Fruit fly (Drosophila melanogaster) whole organism, wandering third instar larva: ENCODE measurements around the gene mud.

Source experiments
- Abd-B ChIP-seq: fragments of >200 bp; optimal IDR thresholded peaks from 2 replicates; lab custom pipeline; 2017; ENCODE audit warnings: missing biosample characterization, missing genetic modification characterization
- CG32264 ChIP-seq: fragments of 200-800 bp; sonication (Bioruptor generic); optimal IDR thresholded peaks from 2 replicates; lab custom pipeline; 2016; ENCODE audit warnings: missing biosample characterization, missing genetic modification characterization
- CG9705 ChIP-seq: fragments of 200-800 bp; sonication (Bioruptor generic); optimal IDR thresholded peaks from 2 replicates; lab custom pipeline; 2018; ENCODE audit warnings: missing biosample characterization, mild to moderate bottlenecking, missing genetic modification characterization
- CrebA ChIP-seq: fragments of 200-800 bp; sonication (Bioruptor generic); optimal IDR thresholded peaks from 2 replicates; lab custom pipeline; 2016; ENCODE audit warnings: missing biosample characterization, mild to moderate bottlenecking, missing genetic modification characterization, borderline replicate concordance
- Dfd ChIP-seq: fragments of >200 bp; optimal IDR thresholded peaks from 2 replicates; lab custom pipeline; 2017; ENCODE audit warnings: missing biosample characterization, missing genetic modification characterization
- Dif ChIP-seq: fragments of 200-275, 200-300 bp; sonication (Bioruptor generic); optimal IDR thresholded peaks from 2 replicates; lab custom pipeline; 2018; ENCODE audit warnings: missing biosample characterization, missing genetic modification characterization; ENCODE audit not compliant: partially characterized antibody
- GATAd ChIP-seq: sonication (Bioruptor generic); optimal IDR thresholded peaks from 2 replicates; lab custom pipeline; 2016; ENCODE audit warnings: missing biosample characterization, missing genetic modification characterization
- HLH106 ChIP-seq: fragments of 200-800 bp; optimal IDR thresholded peaks from 3 replicates; lab custom pipeline; 2019; ENCODE audit warnings: missing biosample characterization, mild to moderate bottlenecking, missing genetic modification characterization, moderate library complexity
- Hnf4 ChIP-seq: fragments of 200-800 bp; sonication (Bioruptor generic); optimal IDR thresholded peaks from 2 replicates; lab custom pipeline; 2016; ENCODE audit warnings: missing biosample characterization, mild to moderate bottlenecking, missing genetic modification characterization
- Hr78 ChIP-seq: fragments of >200 bp; optimal IDR thresholded peaks from 2 replicates; lab custom pipeline; 2017; ENCODE audit warnings: missing biosample characterization, missing genetic modification characterization
- Hr83 ChIP-seq: fragments of 200-300 bp; sonication (Bioruptor generic); optimal IDR thresholded peaks from 2 replicates; lab custom pipeline; 2016; ENCODE audit warnings: missing biosample characterization, mild to moderate bottlenecking, missing genetic modification characterization, moderate library complexity; ENCODE audit not compliant: poor library complexity, severe bottlenecking
- Jra ChIP-seq: sonication (Bioruptor generic); optimal IDR thresholded peaks from 2 replicates; lab custom pipeline; 2016; ENCODE audit warnings: missing biosample characterization, missing genetic modification characterization
- Mio ChIP-seq: sonication (Bioruptor generic); optimal IDR thresholded peaks from 2 replicates; lab custom pipeline; 2016; ENCODE audit warnings: missing biosample characterization, missing genetic modification characterization
- Myc ChIP-seq: fragments of >200 bp; optimal IDR thresholded peaks from 2 replicates; lab custom pipeline; 2017
- N ChIP-seq: fragments of >200 bp; optimal IDR thresholded peaks from 2 replicates; lab custom pipeline; 2018; ENCODE audit warnings: missing biosample characterization, missing external identifiers, missing genetic modification characterization
- OdsH ChIP-seq: fragments of 200-800 bp; sonication (Bioruptor generic); optimal IDR thresholded peaks from 2 replicates; lab custom pipeline; 2016; ENCODE audit warnings: missing biosample characterization, mild to moderate bottlenecking, missing genetic modification characterization
- Rel ChIP-seq, 2 experiments: fragments of 200-800 bp; sonication (Bioruptor generic) in 1 of 2; optimal IDR thresholded peaks; 2 replicates in 1 of 2; 3 replicates in 1 of 2; lab custom pipeline; 2016 to 2019; ENCODE audit warnings: mild to moderate bottlenecking in 2 of 2, missing biosample characterization in 2 of 2, missing genetic modification characterization in 2 of 2, moderate library complexity in 1 of 2
- Sp1 ChIP-seq: fragments of 200-800 bp; sonication (Bioruptor generic); optimal IDR thresholded peaks from 3 replicates; lab custom pipeline; 2019; ENCODE audit warnings: missing biosample characterization, mild to moderate bottlenecking, missing genetic modification characterization, moderate library complexity
- Vsx2 ChIP-seq: fragments of 200-300, 225-300 bp; sonication (Bioruptor generic); optimal IDR thresholded peaks from 2 replicates; lab custom pipeline; 2018; ENCODE audit warnings: missing biosample characterization, missing genetic modification characterization; ENCODE audit not compliant: partially characterized antibody
- br ChIP-seq: fragments of 200-800 bp; sonication (Bioruptor generic); optimal IDR thresholded peaks from 2 replicates; lab custom pipeline; 2016; ENCODE audit warnings: missing biosample characterization, missing genetic modification characterization
- brk ChIP-seq: fragments of 200-800 bp; sonication (Bioruptor generic); optimal IDR thresholded peaks from 2 replicates; lab custom pipeline; 2016; ENCODE audit warnings: missing biosample characterization, mild to moderate bottlenecking, missing genetic modification characterization
- dl ChIP-seq, 2 experiments: fragments of 175-275, 200-275 bp in 1 of 2; fragments of 200-275 bp in 1 of 2; sonication (Bioruptor generic); optimal IDR thresholded peaks; lab custom pipeline; 2018; ENCODE audit warnings: mild to moderate bottlenecking in 2 of 2, missing biosample characterization in 2 of 2, missing genetic modification characterization in 2 of 2, moderate library complexity in 2 of 2; ENCODE audit not compliant: partially characterized antibody in 2 of 2, insufficient read depth in 1 of 2
- dmrt93B ChIP-seq: fragments of 200-800 bp; sonication (Bioruptor generic); optimal IDR thresholded peaks from 2 replicates; lab custom pipeline; 2018; ENCODE audit warnings: missing biosample characterization, mild to moderate bottlenecking, missing genetic modification characterization
- dsf ChIP-seq: sonication (Bioruptor generic); optimal IDR thresholded peaks from 2 replicates; lab custom pipeline; 2016; ENCODE audit warnings: missing biosample characterization, missing genetic modification characterization, borderline replicate concordance
- ey ChIP-seq: fragments of 200-800 bp; sonication (Bioruptor generic); optimal IDR thresholded peaks from 2 replicates; lab custom pipeline; 2016; ENCODE audit warnings: missing biosample characterization, missing genetic modification characterization
- foxo ChIP-seq, 2 experiments: fragments of 200-800 bp; sonication (Bioruptor generic); optimal IDR thresholded peaks; 2 replicates in 1 of 2; 3 replicates in 1 of 2; lab custom pipeline; 2016 to 2017; ENCODE audit warnings: missing biosample characterization in 2 of 2, missing genetic modification characterization in 2 of 2
- fru ChIP-seq: fragments of 200-800 bp; sonication (Bioruptor generic); optimal IDR thresholded peaks from 3 replicates; lab custom pipeline; 2016; ENCODE audit warnings: missing biosample characterization, mild to moderate bottlenecking, missing genetic modification characterization
- h ChIP-seq: fragments of 200-800 bp; sonication (Bioruptor generic); optimal IDR thresholded peaks from 3 replicates; lab custom pipeline; 2016; ENCODE audit warnings: missing biosample characterization, mild to moderate bottlenecking, missing genetic modification characterization
- jim ChIP-seq: fragments of 175-275, 200-325 bp; sonication (Bioruptor generic); optimal IDR thresholded peaks from 2 replicates; lab custom pipeline; 2016; ENCODE audit warnings: missing biosample characterization, mild to moderate bottlenecking, missing genetic modification characterization
- lola ChIP-seq: fragments of >200 bp; optimal IDR thresholded peaks from 2 replicates; lab custom pipeline; 2017; ENCODE audit warnings: missing biosample characterization, missing genetic modification characterization
- pan ChIP-seq: fragments of >200 bp; optimal IDR thresholded peaks from 2 replicates; lab custom pipeline; 2017
- psq ChIP-seq: fragments of 200-800 bp; sonication (Bioruptor generic); optimal IDR thresholded peaks from 3 replicates; lab custom pipeline; 2017; ENCODE audit warnings: missing biosample characterization, mild to moderate bottlenecking, missing genetic modification characterization, moderate library complexity
- rgr ChIP-seq: fragments of 200-800 bp; sonication (Bioruptor generic); optimal IDR thresholded peaks from 3 replicates; lab custom pipeline; 2016; ENCODE audit warnings: missing biosample characterization, mild to moderate bottlenecking, missing genetic modification characterization
- sage ChIP-seq: fragments of 200-800 bp; sonication (Bioruptor generic); optimal IDR thresholded peaks from 2 replicates; lab custom pipeline; 2016; ENCODE audit warnings: missing biosample characterization, mild to moderate bottlenecking, missing genetic modification characterization
- sv ChIP-seq: fragments of 200-800 bp; sonication (Bioruptor generic); optimal IDR thresholded peaks from 3 replicates; lab custom pipeline; 2016; ENCODE audit warnings: missing biosample characterization, missing genetic modification characterization
- tai ChIP-seq: sonication (Bioruptor generic); optimal IDR thresholded peaks from 2 replicates; lab custom pipeline; 2016; ENCODE audit warnings: missing biosample characterization, missing genetic modification characterization
- usp ChIP-seq: fragments of >200 bp; optimal IDR thresholded peaks from 2 replicates; lab custom pipeline; 2017; ENCODE audit warnings: missing biosample characterization, missing genetic modification characterization
- woc ChIP-seq: sonication (Bioruptor generic); optimal IDR thresholded peaks from 2 replicates; lab custom pipeline; 2016; ENCODE audit warnings: missing biosample characterization, mild to moderate bottlenecking, missing genetic modification characterization

mud gene

dm6 chrX:14237873-14238394 lies 9.6 kb upstream of the mud start, which contains the start of the genes Fbxl4 and Dus2:
Gene Fbxl4, minus strand, starts transcription at chrX:14237923.
Gene Dus2, plus strand, starts transcription at chrX:14237988.
- peak; percentile 99 for TF ChIP-seq Vsx2 (GFP tag; lab: Kevin White, UChicago)
- TF ChIP-seq Hr78: no peak
- peak; percentile 77 for TF ChIP-seq OdsH
- peak in 1 of 2 experiments; percentile 68 for TF ChIP-seq dl (GFP tag; optimal IDR thresholded peaks at IDR 0.05; lab: Kevin White, UChicago; ENCODE audit: insufficient read depth in 1 of 2, partially characterized antibody in 2 of 2)
- TF ChIP-seq rgr (GFP tag; lab: Kevin White, UChicago): peak; percentile 85
- peak; percentile 98 for TF ChIP-seq Dif (GFP tag; lab: Kevin White, UChicago)
- TF ChIP-seq ey (GFP tag; lab: Kevin White, UChicago): peak; percentile 88
- peak; percentile 82 for TF ChIP-seq psq (GFP tag; lab: Kevin White, UChicago)
- no peak for TF ChIP-seq Abd-B (GFP tag; lab: Kevin White, UChicago)
- TF ChIP-seq dmrt93B: peak; percentile 86
- peak; percentile 46 for TF ChIP-seq Myc (lab: Kevin White, UChicago)
- TF ChIP-seq h: peak; percentile 89
- TF ChIP-seq Sp1 (GFP tag; lab: Kevin White, UChicago): peak; percentile 70
- TF ChIP-seq N: no peak
- peak; percentile 90 for TF ChIP-seq woc (GFP tag; lab: Kevin White, UChicago)
- peak; percentile 94 for TF ChIP-seq sv
- TF ChIP-seq sage (GFP tag; lab: Kevin White, UChicago): no peak
- TF ChIP-seq Hr83 (GFP tag; lab: Kevin White, UChicago): no peak
- TF ChIP-seq brk (GFP tag; lab: Kevin White, UChicago): no peak
- TF ChIP-seq pan: no peak
- peak; percentile 80 for TF ChIP-seq Jra (GFP tag; lab: Kevin White, UChicago)
- TF ChIP-seq Dfd (GFP tag; lab: Kevin White, UChicago): no peak
- no peak for TF ChIP-seq jim
- TF ChIP-seq dsf (GFP tag; lab: Kevin White, UChicago): no peak
- TF ChIP-seq Mio (GFP tag; lab: Kevin White, UChicago): peak; percentile 27
- no peak for TF ChIP-seq usp (GFP tag; lab: Kevin White, UChicago)
- TF ChIP-seq br: peak; percentile 85
- TF ChIP-seq foxo (GFP tag; optimal IDR thresholded peaks at IDR 0.05; lab: Kevin White, UChicago): peak in 1 of 2 experiments; percentile 94
- no peak for TF ChIP-seq lola
- TF ChIP-seq Hnf4: no peak
- no peak for TF ChIP-seq Rel (GFP tag; optimal IDR thresholded peaks at IDR 0.05; lab: Kevin White, UChicago)
- peak; percentile 56 for TF ChIP-seq Rel (tag; optimal IDR thresholded peaks at IDR 0.05; lab: Kevin White, UChicago)
- no peak for TF ChIP-seq CrebA (GFP tag; lab: Kevin White, UChicago)
- peak; percentile 89 for TF ChIP-seq HLH106 (tag; lab: Kevin White, UChicago)
- peak; percentile 88 for TF ChIP-seq CG9705 (GFP tag; lab: Kevin White, UChicago)
- TF ChIP-seq CG32264 (GFP tag; lab: Kevin White, UChicago): peak; percentile 62
- TF ChIP-seq tai (GFP tag; lab: Kevin White, UChicago): no peak
- peak; percentile 71 for TF ChIP-seq GATAd (GFP tag; lab: Kevin White, UChicago)
- TF ChIP-seq fru (GFP tag; lab: Kevin White, UChicago): peak; percentile 92

dm6 chrX:14242479-14242878 lies 5.1 kb upstream of the mud start, which contains the start of gene mRNA-cap:
Gene mRNA-cap, minus strand, starts transcription at chrX:14242822.
- TF ChIP-seq woc (GFP tag; lab: Kevin White, UChicago) (no peak), h (no peak), Hnf4 (no peak), fru (GFP tag; lab: Kevin White, UChicago) (no peak), br (no peak)
